Worm (Caenorhabditis elegans) whole organism, young adult: ENCODE data around the gene D1046.18.

Experiments used
- B0261.1 ChIP-seq: sonication (generic microtip); optimal IDR thresholded peaks from 2 replicates; lab custom pipeline; 2016; ENCODE audit warnings: mild to moderate bottlenecking, missing genetic modification characterization, moderate library complexity, missing compliant biosample characterization
- B0336.3 ChIP-seq: fragments of 200-800 bp; sonication (Bioruptor generic); IDR thresholded peaks from 2 replicates; pipeline ENCODE4 v1.3.6; 2022; ENCODE audit warnings: missing genetic modification characterization, missing compliant biosample characterization
- C17E4.6 ChIP-seq: fragments of 200-800 bp; sonication (Bioruptor generic); IDR thresholded peaks from 2 replicates; pipeline ENCODE4 v1.3.6; 2022; ENCODE audit warnings: missing genetic modification reagents, missing genetic modification characterization, missing compliant biosample characterization
- D2030.7 ChIP-seq: fragments of 200-800 bp; sonication (Bioruptor generic); IDR thresholded peaks from 2 replicates; pipeline ENCODE4 v1.3.6; 2022; ENCODE audit warnings: missing genetic modification reagents, missing genetic modification characterization, missing compliant biosample characterization
- F57C9.4 ChIP-seq: sonication (generic microtip); optimal IDR thresholded peaks from 2 replicates; lab custom pipeline; 2017; ENCODE audit warnings: mild to moderate bottlenecking, missing genetic modification characterization, missing compliant biosample characterization
- K12H6.12 ChIP-seq: fragments of 200-800 bp; sonication (Bioruptor generic); optimal IDR thresholded peaks from 2 replicates; lab custom pipeline; 2018; ENCODE audit warnings: mild to moderate bottlenecking, missing genetic modification characterization, missing compliant biosample characterization
- T26A5.8 ChIP-seq: sonication (generic microtip); optimal IDR thresholded peaks from 2 replicates; lab custom pipeline; 2016; ENCODE audit warnings: missing genetic modification characterization, missing compliant biosample characterization
- Y95B8A.8 ChIP-seq: fragments of 200-800 bp; sonication (Bioruptor generic); IDR thresholded peaks from 2 replicates; pipeline ENCODE4 v1.3.6; 2022; ENCODE audit warnings: missing genetic modification reagents, missing genetic modification characterization, missing compliant biosample characterization
- ZK185.1 ChIP-seq: sonication (generic microtip); optimal IDR thresholded peaks from 2 replicates; lab custom pipeline; 2016; ENCODE audit warnings: mild to moderate bottlenecking, missing genetic modification characterization, missing compliant biosample characterization; ENCODE audit not compliant: poor library complexity, severe bottlenecking
- ama-1 ChIP-seq, 3 experiments: fragments of 150-350 bp in 1 of 3; sonication (generic microtip) in 2 of 3; optimal IDR thresholded peaks; 2 replicates each; lab custom pipeline; 2014 to 2018; ENCODE audit warnings: missing biosample characterization in 2 of 3, missing genetic modification characterization in 2 of 3, missing genetic modification reagents in 2 of 3
- athp-1 ChIP-seq: sonication (generic microtip); optimal IDR thresholded peaks from 2 replicates; lab custom pipeline; 2017; ENCODE audit warnings: mild to moderate bottlenecking, missing genetic modification characterization, missing compliant biosample characterization
- attf-5 ChIP-seq: fragments of 200-800 bp; sonication (Bioruptor generic); optimal IDR thresholded peaks from 2 replicates; lab custom pipeline; 2018; ENCODE audit warnings: mild to moderate bottlenecking, missing genetic modification characterization, missing compliant biosample characterization
- attf-6 ChIP-seq: fragments of 200-800 bp; sonication (Bioruptor generic); IDR thresholded peaks from 2 replicates; pipeline ENCODE4 v1.3.6; 2022; ENCODE audit warnings: missing genetic modification reagents, missing genetic modification characterization, missing compliant biosample characterization
- bed-1 ChIP-seq: fragments of 200-800 bp; sonication (Bioruptor generic); IDR thresholded peaks from 2 replicates; pipeline ENCODE4 v1.3.6; 2022; ENCODE audit warnings: missing genetic modification reagents, missing genetic modification characterization, missing compliant biosample characterization
- cebp-1 ChIP-seq, 2 experiments: fragments of 200-800 bp in 1 of 2; sonication (Bioruptor generic) in 1 of 2; sonication (generic microtip) in 1 of 2; IDR thresholded peaks in 1 of 2; optimal IDR thresholded peaks in 1 of 2; 2 replicates each; pipeline versions ENCODE4 v1.3.6 to Lab custom; 2017 to 2022; ENCODE audit warnings: missing compliant biosample characterization in 2 of 2, missing genetic modification characterization in 2 of 2, mild to moderate bottlenecking in 1 of 2, missing genetic modification reagents in 1 of 2, moderate library complexity in 1 of 2
- ceh-27 ChIP-seq: fragments of 200-800 bp; sonication (Bioruptor generic); optimal IDR thresholded peaks from 2 replicates; lab custom pipeline; 2018; ENCODE audit warnings: mild to moderate bottlenecking, missing genetic modification characterization, moderate library complexity, missing compliant biosample characterization
- ceh-40 ChIP-seq: fragments of 200-800 bp; sonication (Bioruptor generic); IDR thresholded peaks from 2 replicates; pipeline ENCODE4 v1.3.6; 2022; ENCODE audit warnings: missing genetic modification characterization, missing compliant biosample characterization
- ceh-58 ChIP-seq: fragments of 200-800 bp; sonication (Bioruptor generic); IDR thresholded peaks from 2 replicates; pipeline ENCODE4 v1.3.6; 2022; ENCODE audit warnings: missing genetic modification characterization, missing compliant biosample characterization
- dpff-1 ChIP-seq: sonication (generic microtip); optimal IDR thresholded peaks from 2 replicates; lab custom pipeline; 2017; ENCODE audit warnings: mild to moderate bottlenecking, missing genetic modification characterization, missing compliant biosample characterization
- dpl-1 ChIP-seq: fragments of 150-350 bp; optimal IDR thresholded peaks from 2 replicates; lab custom pipeline; 2014; ENCODE audit warnings: missing biosample characterization, missing genetic modification reagents, missing genetic modification characterization
- efl-1 ChIP-seq: fragments of 150-350 bp; optimal IDR thresholded peaks from 2 replicates; lab custom pipeline; 2014; ENCODE audit warnings: missing biosample characterization, missing genetic modification reagents, missing genetic modification characterization
- egl-18 ChIP-seq: fragments of 200-800 bp; sonication (Bioruptor generic); IDR thresholded peaks from 2 replicates; pipeline ENCODE4 v1.3.6; 2022; ENCODE audit warnings: missing genetic modification reagents, missing genetic modification characterization, missing compliant biosample characterization
- him-1 ChIP-seq: sonication (generic microtip); optimal IDR thresholded peaks from 2 replicates; lab custom pipeline; 2016; ENCODE audit warnings: missing genotype, missing genetic modification reagents, missing genetic modification characterization, missing compliant biosample characterization
- hlh-12 ChIP-seq: sonication (generic microtip); optimal IDR thresholded peaks from 2 replicates; lab custom pipeline; 2016; ENCODE audit warnings: missing genetic modification characterization, missing compliant biosample characterization
- hmg-1.2 ChIP-seq: fragments of 200-800 bp; sonication (Bioruptor generic); IDR thresholded peaks from 2 replicates; pipeline ENCODE4 v1.3.6; 2022; ENCODE audit warnings: missing genetic modification reagents, missing genetic modification characterization, missing compliant biosample characterization
- hmg-20 ChIP-seq: fragments of 200-800 bp; sonication (Bioruptor generic); IDR thresholded peaks from 2 replicates; pipeline ENCODE4 v1.3.6; 2022; ENCODE audit warnings: missing genetic modification reagents, missing genetic modification characterization, missing compliant biosample characterization
- hrde-1 ChIP-seq: sonication (generic microtip); optimal IDR thresholded peaks from 2 replicates; lab custom pipeline; 2016; ENCODE audit warnings: missing genetic modification characterization, mild to moderate bottlenecking, missing compliant biosample characterization, moderate library complexity, missing genotype, missing genetic modification reagents, borderline replicate concordance
- hsf-1 ChIP-seq: fragments of 200-800 bp; sonication (Bioruptor generic); IDR thresholded peaks from 2 replicates; pipeline ENCODE4 v1.3.6; 2022; ENCODE audit warnings: missing genetic modification reagents, missing genetic modification characterization, missing compliant biosample characterization
- lin-54 ChIP-seq: fragments of 200-800 bp; sonication (Bioruptor generic); optimal IDR thresholded peaks from 2 replicates; lab custom pipeline; 2018; ENCODE audit warnings: mild to moderate bottlenecking, missing genetic modification characterization, missing compliant biosample characterization
- lir-1 ChIP-seq: fragments of 200-800 bp; sonication (Bioruptor generic); conservative IDR thresholded peaks from 2 replicates; pipeline ENCODE4 v1.3.6; 2022; ENCODE audit warnings: missing genetic modification reagents, missing genetic modification characterization, missing compliant biosample characterization
- lsl-1 ChIP-seq: fragments of 200-800 bp; sonication (Bioruptor generic); optimal IDR thresholded peaks from 2 replicates; lab custom pipeline; 2018; ENCODE audit warnings: mild to moderate bottlenecking, missing genetic modification characterization, moderate library complexity, missing compliant biosample characterization
- mcd-1 ChIP-seq: fragments of 200-800 bp; sonication (Bioruptor generic); IDR thresholded peaks from 2 replicates; pipeline ENCODE4 v1.3.6; 2022; ENCODE audit warnings: missing genetic modification reagents, missing genetic modification characterization, missing compliant biosample characterization
- mes-4 ChIP-seq: sonication (generic microtip); optimal IDR thresholded peaks from 2 replicates; lab custom pipeline; 2016; ENCODE audit warnings: missing genotype, missing genetic modification characterization, missing compliant biosample characterization
- nhr-120 ChIP-seq: fragments of 200-800 bp; sonication (Bioruptor generic); IDR thresholded peaks from 2 replicates; pipeline ENCODE4 v1.3.6; 2022; ENCODE audit warnings: missing genetic modification characterization, missing compliant biosample characterization
- nhr-80 ChIP-seq: sonication (generic microtip); optimal IDR thresholded peaks from 2 replicates; lab custom pipeline; 2016; ENCODE audit warnings: missing genetic modification characterization, missing compliant biosample characterization
- nhr-90 ChIP-seq: sonication (generic microtip); optimal IDR thresholded peaks from 2 replicates; lab custom pipeline; 2016; ENCODE audit warnings: missing genotype, mild to moderate bottlenecking, missing genetic modification characterization, missing compliant biosample characterization
- pbrm-1 ChIP-seq: fragments of 200-800 bp; sonication (Bioruptor generic); IDR thresholded peaks from 2 replicates; pipeline ENCODE4 v1.3.6; 2022; ENCODE audit warnings: missing genetic modification reagents, missing genetic modification characterization, missing compliant biosample characterization
- repo-1 ChIP-seq: sonication (generic microtip); optimal IDR thresholded peaks from 2 replicates; lab custom pipeline; 2017; ENCODE audit warnings: mild to moderate bottlenecking, missing genetic modification characterization, missing compliant biosample characterization
- sea-2 ChIP-seq: fragments of 200-800 bp; sonication (Bioruptor generic); IDR thresholded peaks from 2 replicates; pipeline ENCODE4 v1.3.6; 2022; ENCODE audit warnings: missing genetic modification characterization, missing compliant biosample characterization
- snpc-3.4 ChIP-seq: sonication (generic microtip); optimal IDR thresholded peaks from 2 replicates; lab custom pipeline; 2017; ENCODE audit warnings: missing genetic modification characterization, mild to moderate bottlenecking, missing compliant biosample characterization, antibody characterized with exemption, moderate library complexity, missing genotype, missing genetic modification reagents
- tlf-1 ChIP-seq: fragments of 200-800 bp; sonication (Bioruptor generic); optimal IDR thresholded peaks from 2 replicates; lab custom pipeline; 2018; ENCODE audit warnings: mild to moderate bottlenecking, missing genetic modification characterization, missing compliant biosample characterization
- unc-130 ChIP-seq: sonication (generic microtip); optimal IDR thresholded peaks from 2 replicates; lab custom pipeline; 2016; ENCODE audit warnings: missing genetic modification reagents, missing genetic modification characterization, missing compliant biosample characterization
- ztf-18 ChIP-seq: sonication (generic microtip); optimal IDR thresholded peaks from 2 replicates; lab custom pipeline; 2016; ENCODE audit warnings: missing genotype, mild to moderate bottlenecking, missing genetic modification characterization, missing compliant biosample characterization
- ztf-25 ChIP-seq: fragments of 200-800 bp; sonication (Bioruptor generic); IDR thresholded peaks from 2 replicates; pipeline ENCODE4 v1.3.6; 2022; ENCODE audit warnings: missing genetic modification reagents, missing genetic modification characterization, missing compliant biosample characterization

Gene D1046.18

DNA sequence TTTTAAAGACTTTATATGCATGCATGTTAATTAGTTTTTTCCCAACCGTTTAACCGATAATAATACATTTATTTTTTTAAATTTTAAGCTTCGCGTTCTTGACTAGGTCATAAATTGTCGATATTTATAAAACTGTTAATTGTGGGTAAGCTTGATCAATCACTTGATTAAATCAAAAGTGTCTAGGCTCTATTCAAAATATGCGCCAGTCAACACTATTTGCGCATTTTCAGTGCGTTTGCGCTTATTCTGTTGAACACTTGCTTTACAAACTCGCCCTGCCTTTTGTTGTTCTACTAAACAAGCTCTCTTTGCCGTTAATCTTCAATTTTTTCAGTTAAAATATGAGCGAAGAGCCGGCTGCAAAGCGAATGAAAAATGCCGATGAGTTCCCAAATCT lies 38.9 kb upstream of the D1046.18 start, which contains the start of gene spr-2 (continued):
- no peak for TF ChIP-seq ceh-40 (GFP tag; lab: Robert Waterston, UW)
- TF ChIP-seq dpff-1 (tag; lab: Kevin White, UChicago), result peak; percentile 35
- peak; percentile 44 for TF ChIP-seq ceh-27 (GFP tag; lab: Kevin White, UChicago)
- TF ChIP-seq pbrm-1, result 0 out of 2 replicates have a peak, but pooled peaks have one; percentile 9
- TF ChIP-seq C17E4.6 (GFP tag; lab: Robert Waterston, UW), result no peak
- peak; percentile 10; the same call in 1 of the 2 replicates for TF ChIP-seq D2030.7 (GFP tag; lab: Robert Waterston, UW)
- no peak for TF ChIP-seq sea-2
- no peak for TF ChIP-seq hsf-1 (GFP tag; lab: Robert Waterston, UW)
- TF ChIP-seq hlh-12, result no peak
- peak; percentile 54 for TF ChIP-seq K12H6.12 (tag; lab: Kevin White, UChicago)
- TF ChIP-seq hrde-1 (tag; lab: Kevin White, UChicago), result peak; percentile 56
- TF ChIP-seq B0336.3 (GFP tag; lab: Robert Waterston, UW), result peak; percentile 49
- 0 out of 2 replicates have a peak, but pooled peaks have one; percentile 47 for TF ChIP-seq Y95B8A.8 (GFP tag; lab: Robert Waterston, UW)
- TF ChIP-seq lsl-1, result peak; percentile 42
- TF ChIP-seq efl-1, result peak; percentile 30
- no peak for TF ChIP-seq ceh-58 (GFP tag; lab: Robert Waterston, UW)
- TF ChIP-seq egl-18, result no peak
- TF ChIP-seq repo-1 (tag; lab: Kevin White, UChicago), result peak; percentile 30
- no peak for TF ChIP-seq snpc-3.4
- TF ChIP-seq ztf-25, result no peak
- no peak for TF ChIP-seq hmg-1.2 (GFP tag; lab: Robert Waterston, UW)
- no peak for TF ChIP-seq attf-6 (GFP tag; lab: Robert Waterston, UW)
- no peak for TF ChIP-seq cebp-1 (GFP tag; IDR thresholded peaks at IDR 0.05; lab: Robert Waterston, UW)
- peak; percentile 43 for TF ChIP-seq cebp-1 (tag; optimal IDR thresholded peaks at IDR 0.05; lab: Kevin White, UChicago)
- TF ChIP-seq ama-1 (optimal IDR thresholded peaks at IDR 0.05; lab: Kevin White, UChicago), result no peak
- no peak for TF ChIP-seq ama-1 (GFP tag; optimal IDR thresholded peaks at IDR 0.05; lab: Kevin White, UChicago)
- no peak for TF ChIP-seq hmg-20 (GFP tag; lab: Robert Waterston, UW)
- peak; percentile 85 for TF ChIP-seq lin-54 (GFP tag; lab: Kevin White, UChicago)
- no peak for TF ChIP-seq athp-1 (tag; lab: Kevin White, UChicago)
- TF ChIP-seq ztf-18, result peak; percentile 92
- TF ChIP-seq nhr-90 (tag; lab: Kevin White, UChicago), result no peak
- peak; percentile 84 for TF ChIP-seq attf-5 (GFP tag; lab: Kevin White, UChicago)
- peak; percentile 53; the same call in 1 of the 2 replicates for TF ChIP-seq mcd-1 (GFP tag; lab: Robert Waterston, UW)
- TF ChIP-seq T26A5.8 (tag; lab: Kevin White, UChicago), result no peak
- TF ChIP-seq tlf-1, result peak; percentile 10
- TF ChIP-seq mes-4 (tag; lab: Kevin White, UChicago), result peak; percentile 31
- no peak for TF ChIP-seq F57C9.4 (tag; lab: Kevin White, UChicago)
- peak; percentile 42 for TF ChIP-seq dpl-1
- TF ChIP-seq nhr-120 (GFP tag; lab: Robert Waterston, UW), result no peak
- peak; percentile 44 for TF ChIP-seq ZK185.1 (tag; lab: Kevin White, UChicago)
- peak; percentile 52 for TF ChIP-seq nhr-80 (tag; lab: Kevin White, UChicago)
- TF ChIP-seq bed-1 (GFP tag; lab: Robert Waterston, UW), result no peak
- TF ChIP-seq B0261.1, result no peak
- TF ChIP-seq unc-130 (GFP tag; lab: Kevin White, UChicago), result no peak
- no peak for TF ChIP-seq him-1
- no peak for TF ChIP-seq lir-1
- TF ChIP-seq, all 124 proteins: peak for 32
